Worm (Caenorhabditis elegans): Measurements from ENCODE around the gene srh-68.

Gene srh-68

DNA sequence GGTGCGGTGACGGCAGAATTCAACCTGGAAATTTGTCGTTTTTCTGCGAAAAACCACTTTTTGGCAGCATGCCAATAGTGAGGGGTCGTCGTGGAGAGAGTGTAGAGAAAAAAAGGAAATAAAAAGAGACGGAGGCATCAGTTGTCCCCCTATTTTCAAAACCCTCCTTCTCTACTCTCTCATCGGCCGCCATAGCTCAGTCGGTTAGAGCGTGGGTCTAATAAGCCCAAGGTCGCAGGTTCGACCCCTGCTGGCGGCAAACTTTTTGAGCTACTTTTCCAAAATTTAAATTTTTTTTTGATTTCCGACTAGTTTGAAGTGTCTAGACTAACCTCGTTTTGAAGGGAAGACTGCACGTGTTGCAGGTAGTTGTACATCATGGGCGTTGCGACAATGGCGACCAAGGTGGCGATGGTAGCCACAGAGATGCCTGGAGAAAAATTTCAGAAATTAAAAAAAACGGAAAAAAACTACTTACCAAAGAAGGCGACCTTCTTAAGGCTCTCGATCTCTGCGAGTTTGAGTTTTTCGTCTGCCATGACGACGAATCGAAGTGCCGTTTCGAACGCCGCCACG is 12.5 kb upstream of the srh-68 start, which contains the start of gene col-85 (continued):
- TF ChIP-seq Y48G9A.11 (GFP tag; IDR thresholded peaks at IDR 0.05) (peak; percentile 87), nhr-11 (tag; optimal IDR thresholded peaks at IDR 0.05) (peak; percentile 56), lin-38 (GFP tag; IDR thresholded peaks at IDR 0.05) (peak; percentile 90), hlh-30 (tag; optimal IDR thresholded peaks at IDR 0.05; ENCODE audit: insufficient read depth) (peak; percentile 65), madf-5 (GFP tag; IDR thresholded peaks at IDR 0.05) (peak; percentile 89 to 90; a peak in 3 of 4 replicates), nhr-25 (tag; optimal IDR thresholded peaks at IDR 0.05; ENCODE audit: borderline replicate concordance, insufficient read depth) (no peak), lin-13 (GFP tag; optimal IDR thresholded peaks at IDR 0.05) (peak; percentile 74), daf-16 (GFP tag; optimal IDR thresholded peaks at IDR 0.05) (peak; percentile 14 to 86), daf-16 (tag; optimal IDR thresholded peaks at IDR 0.05) (peak; percentile 57), ceh-44 (GFP tag; IDR thresholded peaks at IDR 0.05) (peak; percentile 92), daf-12 (tag; optimal IDR thresholded peaks at IDR 0.05) (no peak), ZK337.2 (GFP tag; IDR thresholded peaks at IDR 0.05) (peak; percentile 93), pha-4 (GFP tag; IDR thresholded peaks at IDR 0.05) (peak; percentile 95), pha-4 (tag; optimal IDR thresholded peaks at IDR 0.05) (no peak), jun-1 (tag; optimal IDR thresholded peaks at IDR 0.05) (no peak), ceh-32 (tag; optimal IDR thresholded peaks at IDR 0.05; ENCODE audit: poor library complexity) (peak; percentile 2), ama-1 (optimal IDR thresholded peaks at IDR 0.05) (no peak), egl-27 (tag; optimal IDR thresholded peaks at IDR 0.05) (no peak), F26F4.8 (GFP tag; conservative IDR thresholded peaks at IDR 0.05) (peak; percentile 92), ceh-28 (tag; optimal IDR thresholded peaks at IDR 0.05) (no peak), dpl-1 (GFP tag; optimal IDR thresholded peaks at IDR 0.05) (peak; percentile 59), nhr-28 (tag; optimal IDR thresholded peaks at IDR 0.05) (peak; percentile 48), hlh-11 (tag; optimal IDR thresholded peaks at IDR 0.05) (peak; percentile 66), ces-1 (GFP tag; optimal IDR thresholded peaks at IDR 0.05) (no peak), F49E8.2 (tag; optimal IDR thresholded peaks at IDR 0.05; ENCODE audit: borderline replicate concordance) (peak; percentile 49), pqm-1 (tag; optimal IDR thresholded peaks at IDR 0.05) (no peak), lin-39 (tag; optimal IDR thresholded peaks at IDR 0.05) (no peak), F44E2.7 (GFP tag; IDR thresholded peaks at IDR 0.05) (peak; percentile 80; the same call in 1 of the 2 replicates), T20F7.1 (GFP tag; optimal IDR thresholded peaks at IDR 0.05) (no peak), lir-3 (tag; optimal IDR thresholded peaks at IDR 0.05) (peak; percentile 62), Y5F2A.4 (GFP tag; optimal IDR thresholded peaks at IDR 0.05) (peak; percentile 79), nhr-111 (GFP tag; optimal IDR thresholded peaks at IDR 0.05) (peak; percentile 73), snpc-1.2 (GFP tag; IDR thresholded peaks at IDR 0.05) (peak; percentile 88), aha-1 (tag) (peak; percentile 94), sdz-12 (GFP tag; optimal IDR thresholded peaks at IDR 0.05) (no peak), rbr-2 (tag; optimal IDR thresholded peaks at IDR 0.05) (peak; percentile 87), ztf-11 (tag; optimal IDR thresholded peaks at IDR 0.05) (no peak), Y105C5A.15 (GFP tag; IDR thresholded peaks at IDR 0.05) (peak; percentile 90; the same call in 1 of the 2 replicates), hif-1 (tag; optimal IDR thresholded peaks at IDR 0.05) (peak; percentile 5 to 68), duxl-1 (tag; optimal IDR thresholded peaks at IDR 0.05; ENCODE audit: poor library complexity) (peak; percentile 82), R02D3.7 (tag; optimal IDR thresholded peaks at IDR 0.05) (peak; percentile 21), cey-2 (tag; optimal IDR thresholded peaks at IDR 0.05; ENCODE audit: borderline replicate concordance, insufficient read depth) (no peak), mep-1 (tag; optimal IDR thresholded peaks at IDR 0.05) (no peak), nhr-10 (tag; optimal IDR thresholded peaks at IDR 0.05) (no peak), dmd-9 (GFP tag; IDR thresholded peaks at IDR 0.05) (peak; percentile 87), tag-97 (GFP tag; IDR thresholded peaks at IDR 0.05) (no peak), nhr-102 (tag; optimal IDR thresholded peaks at IDR 0.05) (peak; percentile 75), madf-9 (GFP tag; conservative IDR thresholded peaks at IDR 0.05) (peak; percentile 87), egl-43 (GFP tag; IDR thresholded peaks at IDR 0.05) (peak; percentile 98), Y75B8A.6 (GFP tag; IDR thresholded peaks at IDR 0.05) (peak; percentile 73; the same call in 1 of the 2 replicates)
